Worm (Caenorhabditis elegans) whole organism, young adult: ENCODE measurements around the gene srg-23.

Experiments used
- cebp-1 ChIP-seq, 2 experiments: fragments of 200-800 bp in 1 of 2; sonication (Bioruptor generic) in 1 of 2; sonication (generic microtip) in 1 of 2; IDR thresholded peaks in 1 of 2; optimal IDR thresholded peaks in 1 of 2; 2 replicates each; pipeline versions ENCODE4 v1.3.6 to Lab custom; 2017 to 2022; ENCODE audit warnings: missing compliant biosample characterization in 2 of 2, missing genetic modification characterization in 2 of 2, mild to moderate bottlenecking in 1 of 2, missing genetic modification reagents in 1 of 2, moderate library complexity in 1 of 2
- pha-4 ChIP-seq: fragments of 150-350 bp; sonication (generic microtip); optimal IDR thresholded peaks from 2 replicates; lab custom pipeline; 2014; ENCODE audit warnings: missing biosample characterization, missing genetic modification reagents, missing genetic modification characterization

DNA sequence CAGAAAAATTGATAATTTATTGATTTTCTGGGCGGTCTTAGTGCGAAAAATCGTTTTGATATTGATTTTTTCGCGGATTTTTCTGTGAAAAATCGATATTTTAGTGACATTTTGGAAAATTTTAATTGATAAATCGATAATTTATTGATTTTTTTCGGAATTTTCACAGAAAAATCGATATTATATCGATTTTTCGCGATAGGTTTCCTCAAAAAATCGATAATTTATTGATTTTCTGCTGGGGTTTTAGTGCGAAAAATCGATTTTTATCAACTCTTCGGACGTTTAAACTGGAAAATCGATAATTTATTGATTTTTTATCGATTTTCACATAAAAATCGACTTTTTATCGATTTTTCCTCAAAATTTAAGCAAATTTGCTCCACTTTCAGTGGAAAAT, 28.5 kb downstream of the srg-23 start:
- no peak for TF ChIP-seq pha-4 (tag; lab: Kevin White, UChicago)
- TF ChIP-seq cebp-1 (GFP tag; IDR thresholded peaks at IDR 0.05; lab: Robert Waterston, UW) = no peak
- no peak for TF ChIP-seq cebp-1 (tag; optimal IDR thresholded peaks at IDR 0.05; lab: Kevin White, UChicago)
